Fruit fly (Drosophila melanogaster) whole organism, larva: ENCODE measurements around the gene Klc.

ENCODE experiments used
- noc ChIP-seq: fragments of 200-800 bp; sonication (Bioruptor generic); optimal IDR thresholded peaks from 3 replicates; lab custom pipeline; 2019; ENCODE audit warnings: missing biosample characterization, mild to moderate bottlenecking, missing genetic modification characterization, moderate library complexity

Gene Klc

DNA sequence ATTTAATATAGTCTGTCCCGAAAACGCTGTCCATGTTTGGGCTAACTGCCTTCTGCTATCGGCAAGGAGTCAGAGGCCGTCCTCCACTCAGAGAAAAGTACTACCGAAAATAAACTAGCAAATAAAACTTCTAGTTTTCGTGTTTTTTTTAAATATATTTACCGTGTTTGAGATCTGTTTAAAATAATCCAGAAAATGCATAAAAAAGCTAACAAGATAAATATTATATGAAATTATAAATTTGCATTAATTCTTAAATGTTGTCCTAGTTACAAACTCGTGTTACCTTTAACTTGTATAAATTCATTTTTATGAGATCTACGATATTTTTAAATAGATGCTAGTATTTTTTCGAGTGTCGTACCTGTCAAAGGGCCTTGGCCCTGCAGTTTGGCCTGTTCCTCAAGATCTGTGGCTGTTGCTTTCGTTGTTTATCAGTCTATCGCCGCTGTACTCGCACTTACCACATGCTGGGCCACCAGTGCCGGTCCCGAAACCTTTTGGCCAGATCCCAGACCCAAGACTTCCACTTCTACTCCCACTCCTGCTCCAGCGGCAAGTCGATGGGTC is 46.3 kb downstream of the Klc start:
- no peak for TF ChIP-seq noc (tag; lab: Kevin White, UChicago)

DNA sequence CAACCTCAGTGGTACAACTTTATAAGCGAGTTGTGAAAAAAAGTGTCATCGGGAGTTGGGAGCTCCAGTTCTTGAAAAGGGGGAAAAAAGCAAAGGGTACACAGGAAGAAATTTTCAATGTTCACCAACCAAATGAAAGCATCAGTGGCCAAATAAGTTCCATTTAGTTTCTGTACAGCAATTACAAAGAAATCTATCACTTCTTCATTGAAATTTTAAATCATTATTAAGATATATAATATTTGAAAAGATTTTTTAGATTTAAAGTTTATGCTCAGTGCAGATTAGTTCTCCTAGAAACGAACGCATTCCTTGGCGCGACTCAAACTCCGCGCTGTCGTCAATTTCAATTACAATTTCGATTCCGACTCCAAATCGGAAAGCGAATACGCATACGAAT is 48.5 kb downstream of the Klc start:
- no peak for TF ChIP-seq noc (tag; lab: Kevin White, UChicago)

dm6 chr3L:12700509-12700995 is 49.3 kb downstream of the Klc start:
- TF ChIP-seq noc (tag; lab: Kevin White, UChicago) = no peak

DNA sequence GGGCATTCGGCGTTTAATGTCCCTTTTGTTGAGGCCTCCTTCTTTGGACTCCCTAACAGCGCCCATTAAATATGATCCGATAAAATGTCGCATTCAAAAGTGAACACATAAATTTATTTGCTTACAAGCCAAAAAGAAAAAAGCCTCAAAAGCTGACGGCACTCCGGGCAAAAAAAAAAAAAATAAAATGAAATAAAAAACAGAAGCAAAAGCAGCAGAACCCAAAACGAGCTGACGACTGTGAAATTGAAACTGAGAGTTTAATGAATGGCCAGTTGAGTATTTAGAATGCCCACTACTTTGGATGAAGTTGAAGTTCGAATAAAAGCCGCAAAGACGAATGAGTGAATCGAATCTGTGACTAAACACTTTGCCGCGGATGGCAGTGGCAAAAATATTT is 51.6 kb downstream of the Klc start:
- TF ChIP-seq noc (tag; lab: Kevin White, UChicago) = no peak

dm6 chr3L:12697531-12697930 is 52.3 kb downstream of the Klc start:
- TF ChIP-seq noc (tag; lab: Kevin White, UChicago) = no peak
